Worm (Caenorhabditis elegans) whole organism, L1 larva: ENCODE measurements around the gene ippk-1.

Source experiments
- ceh-63 ChIP-seq: fragments of 200-800 bp; sonication (Bioruptor generic); optimal IDR thresholded peaks from 2 replicates; lab custom pipeline; 2018; ENCODE audit warnings: mild to moderate bottlenecking, missing genetic modification characterization, missing compliant biosample characterization
- fkh-10 ChIP-seq: sonication (generic microtip); optimal IDR thresholded peaks from 2 replicates; lab custom pipeline; 2017; ENCODE audit warnings: missing biosample characterization, missing genetic modification reagents, missing genetic modification characterization
- lir-3 ChIP-seq: sonication (generic microtip); optimal IDR thresholded peaks from 2 replicates; lab custom pipeline; 2016; ENCODE audit warnings: mild to moderate bottlenecking, missing genetic modification characterization, moderate library complexity, missing compliant biosample characterization; ENCODE audit not compliant: poor library complexity
- mep-1 ChIP-seq: fragments of 150-350 bp; optimal IDR thresholded peaks from 2 replicates; lab custom pipeline; 2014; ENCODE audit warnings: missing biosample characterization, missing genetic modification characterization
- pax-3 ChIP-seq: fragments of 200-800 bp; sonication (Bioruptor generic); optimal IDR thresholded peaks from 2 replicates; lab custom pipeline; 2018; ENCODE audit warnings: mild to moderate bottlenecking, missing genetic modification characterization, moderate library complexity, missing compliant biosample characterization

- no peak for TF ChIP-seq lir-3
- no peak for TF ChIP-seq ceh-63 (GFP tag; lab: Kevin White, UChicago)
- no peak for TF ChIP-seq fkh-10 (GFP tag; lab: Kevin White, UChicago)
- TF ChIP-seq pax-3 (tag; lab: Kevin White, UChicago) = no peak
- TF ChIP-seq mep-1 (tag; lab: Kevin White, UChicago) = no peak
Observed at ce11 chrII:12071243-12071642, 28.5 kb downstream of the ippk-1 start.
